Worm (Caenorhabditis elegans): ENCODE measurements around the gene F36F12.7.
A peak's percentile ranks its signal among the peaks of the same experiment; 100 is the strongest.

The F36F12.7 gene

ce11 chrV:2110368-2110767 lies 11.2 kb downstream of the F36F12.7 start, which contains the start of gene F22F7.3:
Gene F22F7.3, plus strand, starts transcription at chrV:2110668.
- TF ChIP-seq lin-13 (GFP tag; optimal IDR thresholded peaks at IDR 0.05) (no peak), elt-3 (tag; optimal IDR thresholded peaks at IDR 0.05) (no peak), ZK546.5 (tag; optimal IDR thresholded peaks at IDR 0.05) (no peak), sem-4 (tag; optimal IDR thresholded peaks at IDR 0.05) (no peak), sma-3 (GFP tag; optimal IDR thresholded peaks at IDR 0.05) (no peak)

- TF ChIP-seq sma-9 (GFP tag; optimal IDR thresholded peaks at IDR 0.05) (no peak), sma-9 (tag; optimal IDR thresholded peaks at IDR 0.05) (no peak), fos-1 (tag; optimal IDR thresholded peaks at IDR 0.05) (no peak), egl-27 (tag; optimal IDR thresholded peaks at IDR 0.05) (no peak), C34F6.9 (tag; optimal IDR thresholded peaks at IDR 0.05) (no peak), dmd-4 (tag; optimal IDR thresholded peaks at IDR 0.05) (no peak), Y55F3AM.14 (GFP tag; optimal IDR thresholded peaks at IDR 0.05) (no peak)
These were observed 19.4 kb downstream of the F36F12.7 start, which contains the start of gene bgnt-1.2 for ce11 chrV:2118574-2118973. Gene bgnt-1.2, minus strand, starts transcription at chrV:2118674.

- TF ChIP-seq nhr-11 (tag; optimal IDR thresholded peaks at IDR 0.05) (no peak), mab-5 (tag; optimal IDR thresholded peaks at IDR 0.05) (no peak), egl-27 (tag; optimal IDR thresholded peaks at IDR 0.05) (no peak), dmd-4 (tag; optimal IDR thresholded peaks at IDR 0.05) (no peak), nhr-10 (tag; optimal IDR thresholded peaks at IDR 0.05) (no peak), F13H6.1 (tag; optimal IDR thresholded peaks at IDR 0.05) (no peak), fos-1 (tag; optimal IDR thresholded peaks at IDR 0.05) (no peak), ceh-82 (tag; optimal IDR thresholded peaks at IDR 0.05) (no peak), lin-39 (tag; optimal IDR thresholded peaks at IDR 0.05) (no peak), lin-11 (tag; optimal IDR thresholded peaks at IDR 0.05) (no peak), nhr-129 (tag; optimal IDR thresholded peaks at IDR 0.05) (no peak), sma-9 (GFP tag; optimal IDR thresholded peaks at IDR 0.05) (no peak), sma-9 (tag; optimal IDR thresholded peaks at IDR 0.05) (no peak), Y55F3AM.14 (GFP tag; optimal IDR thresholded peaks at IDR 0.05) (no peak), C34F6.9 (tag; optimal IDR thresholded peaks at IDR 0.05) (no peak), nhr-12 (tag; optimal IDR thresholded peaks at IDR 0.05) (no peak), ztf-1 (GFP tag; conservative IDR thresholded peaks at IDR 0.05) (no peak), unc-55 (GFP tag; optimal IDR thresholded peaks at IDR 0.05) (no peak), ceh-16 (tag; optimal IDR thresholded peaks at IDR 0.05) (no peak), ZK546.5 (tag; optimal IDR thresholded peaks at IDR 0.05) (no peak), ztf-11 (tag; optimal IDR thresholded peaks at IDR 0.05) (no peak)
These were observed 20.4 kb downstream of the F36F12.7 start, which contains the start of gene F22F7.11 for ce11 chrV:2119529-2119928. Gene F22F7.11, plus strand, starts transcription at chrV:2119829.

- TF ChIP-seq ztf-11 (tag; optimal IDR thresholded peaks at IDR 0.05): no peak
- no peak for TF ChIP-seq skn-1 (tag; optimal IDR thresholded peaks at IDR 0.05)
These were observed 22.8 kb downstream of the F36F12.7 start, which contains the start of gene F22F7.8 for ce11 chrV:2121910-2122362. Gene F22F7.8, minus strand, starts transcription at chrV:2121960.

- TF ChIP-seq sem-4 (tag; optimal IDR thresholded peaks at IDR 0.05) (no peak), sma-9 (GFP tag; optimal IDR thresholded peaks at IDR 0.05) (peak; percentile 16), sma-9 (tag; optimal IDR thresholded peaks at IDR 0.05) (no peak), crh-2 (tag; optimal IDR thresholded peaks at IDR 0.05) (peak; percentile 14), aly-2 (tag; optimal IDR thresholded peaks at IDR 0.05) (no peak), lin-39 (tag; optimal IDR thresholded peaks at IDR 0.05) (no peak)
These were observed 23.4 kb downstream of the F36F12.7 start, which contains the start of gene F22F7.2 for ce11 chrV:2122517-2122916. Gene F22F7.2, plus strand, starts transcription at chrV:2122782.

ce11 chrV:2123164-2123563 lies 24.0 kb downstream of the F36F12.7 start:
- TF ChIP-seq sma-9 (GFP tag; optimal IDR thresholded peaks at IDR 0.05) (no peak), sma-9 (tag; optimal IDR thresholded peaks at IDR 0.05) (no peak), fos-1 (tag; optimal IDR thresholded peaks at IDR 0.05) (peak; percentile 7), lin-39 (tag; optimal IDR thresholded peaks at IDR 0.05) (no peak), ztf-1 (GFP tag; conservative IDR thresholded peaks at IDR 0.05) (no peak), gmeb-1 (tag; optimal IDR thresholded peaks at IDR 0.05) (no peak)

ce11 chrV:2126554-2126953 lies 27.4 kb downstream of the F36F12.7 start:
- TF ChIP-seq nhr-129 (tag; optimal IDR thresholded peaks at IDR 0.05) (peak; percentile 51), ama-1 (optimal IDR thresholded peaks at IDR 0.05) (no peak)

All from whole organism, L2 larva.